Worm (Caenorhabditis elegans): ENCODE data around the gene panl-2.
A peak's percentile ranks its signal among the peaks of the same experiment; 100 is the strongest.

Gene panl-2

ce11 chrIII:6961167-6961566 is 6.8 kb downstream of the panl-2 start:
- TF ChIP-seq nhr-25 (tag; optimal IDR thresholded peaks at IDR 0.05) (peak; percentile 18), blmp-1 (tag; optimal IDR thresholded peaks at IDR 0.05; ENCODE audit: insufficient read depth) (peak; percentile 3), nhr-129 (tag; optimal IDR thresholded peaks at IDR 0.05) (peak; percentile 56), sem-4 (tag; optimal IDR thresholded peaks at IDR 0.05) (peak; percentile 8), skn-1 (tag; optimal IDR thresholded peaks at IDR 0.05) (peak; percentile 67), nhr-237 (tag; optimal IDR thresholded peaks at IDR 0.05) (no peak), C34F6.9 (tag; optimal IDR thresholded peaks at IDR 0.05) (peak; percentile 79), gmeb-1 (tag; optimal IDR thresholded peaks at IDR 0.05) (peak; percentile 55), lsy-2 (tag; optimal IDR thresholded peaks at IDR 0.05) (peak; percentile 88 to 98), nhr-10 (tag; optimal IDR thresholded peaks at IDR 0.05) (no peak), ztf-4 (tag; optimal IDR thresholded peaks at IDR 0.05) (no peak), fos-1 (tag; optimal IDR thresholded peaks at IDR 0.05) (peak; percentile 24), R02D3.7 (tag; optimal IDR thresholded peaks at IDR 0.05) (no peak), crh-2 (tag; optimal IDR thresholded peaks at IDR 0.05) (peak; percentile 59), unc-55 (GFP tag; optimal IDR thresholded peaks at IDR 0.05) (peak; percentile 83)

ce11 chrIII:6958674-6959241 is 9.2 kb downstream of the panl-2 start:
- TF ChIP-seq zag-1 (tag; optimal IDR thresholded peaks at IDR 0.05): no peak
- TF ChIP-seq nhr-129 (tag; optimal IDR thresholded peaks at IDR 0.05): no peak
- no peak for TF ChIP-seq ztf-11 (tag; optimal IDR thresholded peaks at IDR 0.05)
- TF ChIP-seq C34F6.9 (tag; optimal IDR thresholded peaks at IDR 0.05): no peak
- TF ChIP-seq ZK546.5 (tag; optimal IDR thresholded peaks at IDR 0.05): no peak
- TF ChIP-seq fos-1 (tag; optimal IDR thresholded peaks at IDR 0.05): no peak

ce11 chrIII:6955766-6956165 is 12.2 kb downstream of the panl-2 start:
- TF ChIP-seq unc-39 (tag; optimal IDR thresholded peaks at IDR 0.05): no peak
- TF ChIP-seq C34F6.9 (tag; optimal IDR thresholded peaks at IDR 0.05): no peak
- no peak for TF ChIP-seq nhr-10 (tag; optimal IDR thresholded peaks at IDR 0.05)
- TF ChIP-seq nhr-129 (tag; optimal IDR thresholded peaks at IDR 0.05): no peak

- no peak for TF ChIP-seq nhr-6 (tag; optimal IDR thresholded peaks at IDR 0.05)
- no peak for TF ChIP-seq gmeb-1 (tag; optimal IDR thresholded peaks at IDR 0.05)
- no peak for TF ChIP-seq nhr-23 (tag; optimal IDR thresholded peaks at IDR 0.05)
- no peak for TF ChIP-seq nhr-12 (tag; optimal IDR thresholded peaks at IDR 0.05)
- no peak for TF ChIP-seq mbf-1 (tag; optimal IDR thresholded peaks at IDR 0.05)
- no peak for TF ChIP-seq nhr-25 (tag; optimal IDR thresholded peaks at IDR 0.05)
- no peak for TF ChIP-seq Y55F3AM.14 (GFP tag; optimal IDR thresholded peaks at IDR 0.05)
- no peak for TF ChIP-seq egl-27 (tag; optimal IDR thresholded peaks at IDR 0.05)
- TF ChIP-seq ama-1 (optimal IDR thresholded peaks at IDR 0.05): no peak
- TF ChIP-seq alr-1 (tag; optimal IDR thresholded peaks at IDR 0.05): no peak
- no peak for TF ChIP-seq F13H6.1 (tag; optimal IDR thresholded peaks at IDR 0.05)
- TF ChIP-seq mab-5 (tag; optimal IDR thresholded peaks at IDR 0.05): no peak
- TF ChIP-seq unc-39 (tag; optimal IDR thresholded peaks at IDR 0.05): no peak
Measured at ce11 chrIII:6953978-6954377, 14.0 kb downstream of the panl-2 start.

- TF ChIP-seq aly-2 (tag; optimal IDR thresholded peaks at IDR 0.05) (no peak), nhr-129 (tag; optimal IDR thresholded peaks at IDR 0.05) (no peak), C34F6.9 (tag; optimal IDR thresholded peaks at IDR 0.05) (no peak), ceh-16 (tag; optimal IDR thresholded peaks at IDR 0.05) (no peak), egl-27 (tag; optimal IDR thresholded peaks at IDR 0.05) (no peak), alr-1 (tag; optimal IDR thresholded peaks at IDR 0.05) (no peak), R02D3.7 (tag; optimal IDR thresholded peaks at IDR 0.05) (no peak), fos-1 (tag; optimal IDR thresholded peaks at IDR 0.05) (no peak), ztf-1 (GFP tag; conservative IDR thresholded peaks at IDR 0.05) (no peak), lin-11 (tag; optimal IDR thresholded peaks at IDR 0.05) (no peak), nhr-25 (tag; optimal IDR thresholded peaks at IDR 0.05) (no peak), mbf-1 (tag; optimal IDR thresholded peaks at IDR 0.05) (no peak), skn-1 (tag; optimal IDR thresholded peaks at IDR 0.05) (no peak), zag-1 (tag; optimal IDR thresholded peaks at IDR 0.05) (no peak), ztf-4 (tag; optimal IDR thresholded peaks at IDR 0.05) (no peak), nhr-11 (tag; optimal IDR thresholded peaks at IDR 0.05) (no peak), unc-55 (GFP tag; optimal IDR thresholded peaks at IDR 0.05) (no peak), dmd-4 (tag; optimal IDR thresholded peaks at IDR 0.05) (no peak), nhr-77 (tag; optimal IDR thresholded peaks at IDR 0.05) (no peak)
Measured at ce11 chrIII:6953373-6953772, 14.6 kb downstream of the panl-2 start.

Data from whole organism, L2 larva.